Worm (Caenorhabditis elegans) whole organism, L2 larva: ENCODE measurements around the gene F57F5.3.

Experiments used
- F13H6.1 ChIP-seq: sonication (generic microtip); optimal IDR thresholded peaks from 2 replicates; lab custom pipeline; 2016; ENCODE audit warnings: missing genetic modification characterization, missing compliant biosample characterization
- aly-2 ChIP-seq: fragments of 150-350 bp; optimal IDR thresholded peaks from 2 replicates; lab custom pipeline; 2014; ENCODE audit warnings: missing biosample characterization, missing genetic modification characterization
- dmd-4 ChIP-seq: sonication (generic microtip); optimal IDR thresholded peaks from 2 replicates; lab custom pipeline; 2017; ENCODE audit warnings: missing biosample characterization, missing genetic modification characterization
- elt-1 ChIP-seq: fragments of 150-350 bp; optimal IDR thresholded peaks from 2 replicates; lab custom pipeline; 2014; ENCODE audit warnings: missing biosample characterization, missing genetic modification characterization
- elt-3 ChIP-seq: sonication (generic microtip); optimal IDR thresholded peaks from 2 replicates; lab custom pipeline; 2017; ENCODE audit warnings: missing biosample characterization, missing genetic modification characterization
- fos-1 ChIP-seq: fragments of 150-350 bp; optimal IDR thresholded peaks from 2 replicates; lab custom pipeline; 2014; ENCODE audit warnings: missing biosample characterization, missing genetic modification characterization
- lin-39 ChIP-seq: fragments of 150-350 bp; optimal IDR thresholded peaks from 2 replicates; lab custom pipeline; 2014; ENCODE audit warnings: missing biosample characterization, missing genetic modification reagents, missing genetic modification characterization
- mdl-1 ChIP-seq, 2 experiments: fragments of 150-350 bp in 1 of 2; sonication (generic microtip) in 1 of 2; optimal IDR thresholded peaks; 2 replicates each; lab custom pipeline; 2017; ENCODE audit warnings: missing biosample characterization in 2 of 2, missing genetic modification characterization in 2 of 2
- nhr-11 ChIP-seq: fragments of 150-350 bp; optimal IDR thresholded peaks from 2 replicates; lab custom pipeline; 2014; ENCODE audit warnings: missing biosample characterization, missing genetic modification characterization
- nhr-12 ChIP-seq: fragments of 150-350 bp; optimal IDR thresholded peaks from 2 replicates; lab custom pipeline; 2014; ENCODE audit warnings: missing biosample characterization, missing genetic modification characterization
- nhr-237 ChIP-seq: fragments of 150-350 bp; optimal IDR thresholded peaks from 2 replicates; lab custom pipeline; 2014; ENCODE audit warnings: missing biosample characterization, missing genetic modification characterization
- skn-1 ChIP-seq: sonication (generic microtip); optimal IDR thresholded peaks from 2 replicates; lab custom pipeline; 2017; ENCODE audit warnings: missing biosample characterization, missing genetic modification characterization
- unc-62 ChIP-seq: fragments of 150-350 bp; optimal IDR thresholded peaks from 2 replicates; lab custom pipeline; 2014; ENCODE audit warnings: missing biosample characterization, missing genetic modification reagents, missing genetic modification characterization
- zag-1 ChIP-seq: fragments of 150-350 bp; optimal IDR thresholded peaks from 2 replicates; lab custom pipeline; 2014; ENCODE audit warnings: missing biosample characterization, missing genetic modification characterization

DNA sequence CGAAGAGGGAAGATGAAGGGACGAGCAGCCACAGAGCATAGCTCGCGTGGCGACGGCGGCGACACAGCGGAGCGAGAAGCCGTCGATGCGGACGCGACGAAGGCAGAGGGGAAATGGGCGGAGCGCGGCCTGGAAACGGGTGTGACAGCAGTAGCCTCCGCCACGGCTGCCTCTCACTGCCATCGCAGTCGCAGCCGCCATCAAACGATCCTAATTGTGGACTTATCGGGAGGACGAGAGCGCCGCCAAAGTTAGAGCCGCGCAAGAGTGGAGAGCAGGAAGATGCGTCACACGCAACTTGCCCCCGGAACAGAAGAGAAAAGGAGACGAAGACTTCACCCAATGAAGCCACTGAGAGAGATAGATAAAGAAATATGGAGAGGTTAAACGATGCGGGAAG is 17.9 kb upstream of the F57F5.3 start:
- no peak for TF ChIP-seq aly-2 (tag; lab: Kevin White, UChicago)
- no peak for TF ChIP-seq unc-62
- TF ChIP-seq elt-1 (tag; lab: Kevin White, UChicago), result no peak
- no peak for TF ChIP-seq dmd-4
- no peak for TF ChIP-seq lin-39 (tag; lab: Kevin White, UChicago)
- TF ChIP-seq nhr-237, result no peak
- TF ChIP-seq zag-1 (tag; lab: Kevin White, UChicago), result peak; percentile 82
- TF ChIP-seq fos-1, result no peak
- no peak for TF ChIP-seq elt-3 (tag; lab: Kevin White, UChicago)
- no peak for TF ChIP-seq nhr-11 (tag; lab: Kevin White, UChicago)
- TF ChIP-seq skn-1 (tag; lab: Kevin White, UChicago), result no peak
- TF ChIP-seq F13H6.1 (tag; lab: Kevin White, UChicago), result peak; percentile 50
- TF ChIP-seq mdl-1 (tag; optimal IDR thresholded peaks at IDR 0.05; lab: Kevin White, UChicago), result peak in 1 of 2 experiments; percentile 1
- no peak for TF ChIP-seq nhr-12 (tag; lab: Kevin White, UChicago)
